Fruit fly (Drosophila melanogaster) whole organism, embryonic: ENCODE measurements around the gene CG33233.

ENCODE experiments used
- Atf6 ChIP-seq: fragments of 200-800 bp; sonication (Bioruptor generic); IDR thresholded peaks from 2 replicates; pipeline ENCODE4 v1.3.6; 2022; ENCODE audit warnings: missing biosample characterization, missing genetic modification characterization
- B-H2 ChIP-seq: fragments of 200-800 bp; sonication (Bioruptor generic); optimal IDR thresholded peaks from 2 replicates; lab custom pipeline; 2018; ENCODE audit warnings: missing biosample characterization, mild to moderate bottlenecking, missing genetic modification characterization
- BEAF-32 ChIP-seq: fragments of 200-800 bp; sonication (Bioruptor generic); optimal IDR thresholded peaks from 3 replicates; lab custom pipeline; 2017; ENCODE audit warnings: missing biosample characterization, missing genetic modification characterization, mild to moderate bottlenecking, moderate library complexity, missing genetic modification reagents
- CG1024 ChIP-seq: fragments of 200-800 bp; sonication (Bioruptor generic); IDR thresholded peaks from 2 replicates; pipeline ENCODE4 v1.3.6; 2022; ENCODE audit warnings: missing biosample characterization, missing genetic modification characterization
- CG10431 ChIP-seq: fragments of 200-800 bp; sonication (Bioruptor generic); optimal IDR thresholded peaks from 3 replicates; lab custom pipeline; 2018; ENCODE audit warnings: missing biosample characterization, mild to moderate bottlenecking, missing genetic modification characterization
- CG10462 ChIP-seq: fragments of 200-800 bp; sonication (Bioruptor generic); optimal IDR thresholded peaks from 2 replicates; lab custom pipeline; 2016; ENCODE audit warnings: missing biosample characterization, missing genetic modification characterization
- CG11695 ChIP-seq: fragments of 200-800 bp; sonication (Bioruptor generic); IDR thresholded peaks from 3 replicates; pipeline ENCODE4 v1.3.6; 2022; ENCODE audit warnings: missing biosample characterization, missing genetic modification characterization
- CG14441 ChIP-seq: fragments of 200-800 bp; sonication (Bioruptor generic); IDR thresholded peaks from 2 replicates; pipeline ENCODE4 v1.3.6; 2022; ENCODE audit warnings: missing biosample characterization, missing genetic modification characterization
- CG16779 ChIP-seq: fragments of 200-800 bp; sonication (Bioruptor generic); IDR thresholded peaks from 2 replicates; pipeline ENCODE4 v1.3.6; 2022; ENCODE audit warnings: missing biosample characterization, missing genetic modification characterization
- CG16815 ChIP-seq: fragments of 200-800 bp; sonication (Bioruptor generic); optimal IDR thresholded peaks from 3 replicates; lab custom pipeline; 2017; ENCODE audit warnings: missing biosample characterization, mild to moderate bottlenecking, missing genetic modification characterization
- CG17328 ChIP-seq: fragments of 200-800 bp; sonication (Bioruptor generic); IDR thresholded peaks from 2 replicates; pipeline ENCODE4 v1.3.6; 2022; ENCODE audit warnings: missing biosample characterization, missing genetic modification characterization
- CG17568 ChIP-seq: fragments of 200-800 bp; sonication (Bioruptor generic); optimal IDR thresholded peaks from 2 replicates; lab custom pipeline; 2018; ENCODE audit warnings: missing biosample characterization, mild to moderate bottlenecking, missing genetic modification characterization, moderate library complexity
- CG2712 ChIP-seq: fragments of 200-800 bp; optimal IDR thresholded peaks from 3 replicates; lab custom pipeline; 2019; ENCODE audit warnings: missing biosample characterization, mild to moderate bottlenecking, missing genetic modification characterization, moderate library complexity
- CG30020 ChIP-seq: fragments of 200-800 bp; optimal IDR thresholded peaks from 2 replicates; lab custom pipeline; 2019; ENCODE audit warnings: missing biosample characterization, mild to moderate bottlenecking, missing genetic modification characterization, moderate library complexity
- CG30403 ChIP-seq: fragments of 200-800 bp; sonication (Bioruptor generic); optimal IDR thresholded peaks from 3 replicates; lab custom pipeline; 2016; ENCODE audit warnings: missing biosample characterization, missing genetic modification characterization
- CG31441 ChIP-seq: fragments of 200-800 bp; sonication (Bioruptor generic); IDR thresholded peaks from 2 replicates; pipeline ENCODE4 v1.3.6; 2022; ENCODE audit warnings: missing biosample characterization, missing genetic modification characterization
- CG32772 ChIP-seq: fragments of 200-800 bp; sonication (Bioruptor generic); IDR thresholded peaks from 2 replicates; pipeline ENCODE4 v1.3.6; 2022; ENCODE audit warnings: missing biosample characterization, missing genetic modification characterization
- CG34376 ChIP-seq: fragments of 200-800 bp; sonication (Bioruptor generic); optimal IDR thresholded peaks from 2 replicates; lab custom pipeline; 2018; ENCODE audit warnings: missing biosample characterization, mild to moderate bottlenecking, missing genetic modification characterization
- CG3995 ChIP-seq: fragments of 200-800 bp; sonication (Bioruptor generic); optimal IDR thresholded peaks from 3 replicates; lab custom pipeline; 2016; ENCODE audit warnings: missing biosample characterization, missing genetic modification characterization
- CG42726 ChIP-seq: fragments of 200-800 bp; sonication (Bioruptor generic); IDR thresholded peaks from 2 replicates; pipeline ENCODE4 v1.3.6; 2022; ENCODE audit warnings: missing biosample characterization, missing genetic modification characterization; ENCODE audit not compliant: partially characterized antibody
- CG6683 ChIP-seq: fragments of 200-800 bp; sonication (Bioruptor generic); optimal IDR thresholded peaks from 2 replicates; lab custom pipeline; 2017; ENCODE audit warnings: missing biosample characterization, mild to moderate bottlenecking, missing genetic modification characterization, missing genetic modification reagents
- CG6813 ChIP-seq: fragments of 200-800 bp; sonication (Bioruptor generic); optimal IDR thresholded peaks from 2 replicates; lab custom pipeline; 2017; ENCODE audit warnings: missing biosample characterization, missing genetic modification characterization, mild to moderate bottlenecking, moderate library complexity, missing genetic modification reagents
- Deaf1 ChIP-seq: fragments of 200-800 bp; optimal IDR thresholded peaks from 3 replicates; lab custom pipeline; 2019; ENCODE audit warnings: missing biosample characterization, mild to moderate bottlenecking, missing genetic modification characterization, moderate library complexity
- Dek ChIP-seq: fragments of 200-800 bp; sonication (Bioruptor generic); optimal IDR thresholded peaks from 3 replicates; lab custom pipeline; 2019; ENCODE audit warnings: missing biosample characterization, mild to moderate bottlenecking, missing genetic modification characterization, moderate library complexity
- Dfd ChIP-seq, 2 experiments: fragments of >200 bp; optimal IDR thresholded peaks; 2 replicates each; lab custom pipeline; 2017; ENCODE audit warnings: missing biosample characterization in 2 of 2, missing genetic modification characterization in 2 of 2
- HLHmδ ChIP-seq: fragments of 200-800 bp; sonication (Bioruptor generic); optimal IDR thresholded peaks from 2 replicates; lab custom pipeline; 2018; ENCODE audit warnings: missing biosample characterization, mild to moderate bottlenecking, missing genetic modification characterization, moderate library complexity
- Hr39 ChIP-seq: fragments of >200 bp; optimal IDR thresholded peaks from 2 replicates; lab custom pipeline; 2017
- NC2β ChIP-seq: fragments of 200-800 bp; sonication (Bioruptor generic); optimal IDR thresholded peaks from 2 replicates; lab custom pipeline; 2016; ENCODE audit warnings: missing biosample characterization, missing genetic modification characterization
- NK7.1 ChIP-seq: fragments of 200-800 bp; sonication (Bioruptor generic); optimal IDR thresholded peaks from 3 replicates; lab custom pipeline; 2016; ENCODE audit warnings: missing biosample characterization, missing genetic modification characterization
- Nf-YC ChIP-seq: fragments of 200-800 bp; optimal IDR thresholded peaks from 3 replicates; lab custom pipeline; 2019; ENCODE audit warnings: missing biosample characterization, mild to moderate bottlenecking, missing genetic modification characterization, moderate library complexity
- Side ChIP-seq: fragments of 200-800 bp; sonication (Bioruptor generic); optimal IDR thresholded peaks from 2 replicates; lab custom pipeline; 2016; ENCODE audit warnings: missing biosample characterization, missing genetic modification characterization
- YL-1 ChIP-seq: fragments of 200-800 bp; sonication (Bioruptor generic); optimal IDR thresholded peaks from 3 replicates; lab custom pipeline; 2017; ENCODE audit warnings: missing biosample characterization, mild to moderate bottlenecking, missing genetic modification characterization
- amos ChIP-seq: fragments of 200-800 bp; sonication (Bioruptor generic); IDR thresholded peaks from 2 replicates; pipeline ENCODE4 v1.3.6; 2022; ENCODE audit warnings: missing biosample characterization, missing genetic modification characterization; ENCODE audit not compliant: partially characterized antibody
- ase ChIP-seq: fragments of 200-800 bp; sonication (Bioruptor generic); IDR thresholded peaks from 3 replicates; pipeline ENCODE4 v1.3.6; 2022; ENCODE audit warnings: missing biosample characterization, missing genetic modification characterization
- crol ChIP-seq: fragments of 200-800 bp; sonication (Bioruptor generic); IDR thresholded peaks from 2 replicates; pipeline ENCODE4 v1.3.6; 2022; ENCODE audit warnings: missing biosample characterization, missing genetic modification characterization
- danr ChIP-seq: fragments of 200-800 bp; sonication (Bioruptor generic); IDR thresholded peaks from 2 replicates; pipeline ENCODE4 v1.3.6; 2022; ENCODE audit warnings: missing biosample characterization, missing genetic modification characterization
- fd3F ChIP-seq: fragments of 200-800 bp; sonication (Bioruptor generic); optimal IDR thresholded peaks from 2 replicates; lab custom pipeline; 2018; ENCODE audit warnings: missing biosample characterization, mild to moderate bottlenecking, missing genetic modification characterization, moderate library complexity
- ftz-f1 ChIP-seq: fragments of 200-800 bp; sonication (Bioruptor generic); optimal IDR thresholded peaks from 2 replicates; lab custom pipeline; 2016; ENCODE audit warnings: missing biosample characterization, missing genetic modification characterization
- gem ChIP-seq: fragments of 200-800 bp; sonication (Bioruptor generic); optimal IDR thresholded peaks from 2 replicates; lab custom pipeline; 2019; ENCODE audit warnings: missing biosample characterization, mild to moderate bottlenecking, missing genetic modification characterization, moderate library complexity
- gfzf ChIP-seq: fragments of 200-800 bp; sonication (Bioruptor generic); optimal IDR thresholded peaks from 2 replicates; lab custom pipeline; 2016; ENCODE audit warnings: missing biosample characterization, mild to moderate bottlenecking, missing genetic modification characterization, moderate library complexity
- grn ChIP-seq: fragments of 200-800 bp; sonication (Bioruptor generic); optimal IDR thresholded peaks from 3 replicates; lab custom pipeline; 2017; ENCODE audit warnings: missing biosample characterization, missing genetic modification characterization
- ham ChIP-seq: fragments of 200-800 bp; sonication (Bioruptor generic); IDR thresholded peaks from 2 replicates; pipeline ENCODE4 v1.3.6; 2022; ENCODE audit warnings: missing biosample characterization, missing genetic modification characterization
- lola ChIP-seq, 3 experiments: fragments of >200 bp in 2 of 3; fragments of 200-800 bp in 1 of 3; sonication (Bioruptor generic) in 1 of 3; optimal IDR thresholded peaks; 2 replicates each; lab custom pipeline; 2017 to 2019; ENCODE audit warnings: missing biosample characterization in 3 of 3, missing genetic modification characterization in 3 of 3, mild to moderate bottlenecking in 1 of 3, moderate library complexity in 1 of 3
- mam ChIP-seq: fragments of 200-800 bp; sonication (Bioruptor generic); optimal IDR thresholded peaks from 3 replicates; lab custom pipeline; 2016; ENCODE audit warnings: missing biosample characterization, missing genetic modification characterization
- oc ChIP-seq: fragments of 200-800 bp; sonication (Bioruptor generic); optimal IDR thresholded peaks from 2 replicates; lab custom pipeline; 2018; ENCODE audit warnings: missing biosample characterization, mild to moderate bottlenecking, missing genetic modification characterization, moderate library complexity
- schlank ChIP-seq: fragments of 200-800 bp; sonication (Bioruptor generic); optimal IDR thresholded peaks from 2 replicates; lab custom pipeline; 2018; ENCODE audit warnings: missing biosample characterization, mild to moderate bottlenecking, missing genetic modification characterization
- sd ChIP-seq: fragments of 200-800 bp; sonication (Bioruptor generic); optimal IDR thresholded peaks from 3 replicates; lab custom pipeline; 2018; ENCODE audit warnings: missing biosample characterization, mild to moderate bottlenecking, missing genetic modification characterization, moderate library complexity
- ssp ChIP-seq: fragments of 200-800 bp; sonication (Bioruptor generic); IDR thresholded peaks from 2 replicates; pipeline ENCODE4 v1.3.6; 2022; ENCODE audit warnings: missing biosample characterization, missing genetic modification characterization
- tap ChIP-seq: fragments of 200-800 bp; optimal IDR thresholded peaks from 3 replicates; lab custom pipeline; 2019; ENCODE audit warnings: missing biosample characterization, mild to moderate bottlenecking, missing genetic modification characterization, moderate library complexity
- trem ChIP-seq: fragments of 200-800 bp; optimal IDR thresholded peaks from 3 replicates; lab custom pipeline; 2019; ENCODE audit warnings: missing biosample characterization, mild to moderate bottlenecking, missing genetic modification characterization, moderate library complexity
- vfl ChIP-seq: fragments of 200-800 bp; sonication (Bioruptor generic); optimal IDR thresholded peaks from 2 replicates; lab custom pipeline; 2016; ENCODE audit warnings: missing biosample characterization, missing genetic modification characterization
- vnd ChIP-seq: fragments of 200-800 bp; sonication (Bioruptor generic); IDR thresholded peaks from 3 replicates; pipeline ENCODE4 v1.3.6; 2022; ENCODE audit warnings: missing biosample characterization, missing genetic modification characterization; ENCODE audit not compliant: partially characterized antibody

Gene CG33233

DNA sequence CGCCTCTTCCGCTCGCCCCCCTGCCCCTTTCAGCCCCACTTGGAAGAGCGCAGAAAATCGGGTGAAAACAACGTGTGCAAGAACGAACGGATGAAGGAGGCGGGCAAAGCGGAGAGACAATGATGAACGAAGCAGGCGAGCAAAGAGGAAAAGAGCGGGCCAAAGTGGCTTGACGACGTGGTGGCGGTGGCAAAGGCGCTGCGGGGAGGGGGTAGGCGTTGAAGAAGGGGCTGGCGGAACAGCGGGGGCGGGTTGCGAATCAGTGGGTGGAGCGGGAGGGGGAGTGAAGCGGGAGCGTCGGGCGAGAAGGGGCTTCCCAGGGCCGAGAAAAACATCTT lies 26.7 kb upstream of the CG33233 start (continued):
- TF ChIP-seq CG17568 (no peak), crol (GFP tag; lab: Robert Waterston, UW) (peak; percentile 100), YL-1 (GFP tag; lab: Kevin White, UChicago) (no peak), CG17328 (GFP tag; lab: Robert Waterston, UW) (no peak), sd (no peak), CG6813 (GFP tag; lab: Kevin White, UChicago) (no peak), CG1024 (GFP tag; lab: Robert Waterston, UW) (no peak), Dek (tag; lab: Kevin White, UChicago) (no peak), CG30403 (no peak), Hr39 (lab: Kevin White, UChicago) (no peak), Atf6 (GFP tag; lab: Robert Waterston, UW) (no peak), CG42726 (GFP tag; lab: Robert Waterston, UW) (no peak), Nf-YC (tag; lab: Kevin White, UChicago) (no peak), vnd (GFP tag; lab: Robert Waterston, UW) (no peak), ham (GFP tag; lab: Robert Waterston, UW) (no peak), ftz-f1 (GFP tag; lab: Kevin White, UChicago) (peak; percentile 3), CG3995 (GFP tag; lab: Kevin White, UChicago) (no peak), CG14441 (no peak), CG6683 (GFP tag; lab: Kevin White, UChicago) (no peak), Side (GFP tag; lab: Kevin White, UChicago) (no peak), NC2β (no peak), amos (peak; percentile 26; the same call in 1 of the 2 replicates), vfl (no peak), CG34376 (GFP tag; lab: Kevin White, UChicago) (peak; percentile 7), tap (no peak), B-H2 (no peak), BEAF-32 (GFP tag; lab: Kevin White, UChicago) (no peak), gfzf (GFP tag; lab: Kevin White, UChicago) (no peak), gem (tag; lab: Kevin White, UChicago) (no peak), CG31441 (GFP tag; lab: Robert Waterston, UW) (no peak), CG16815 (GFP tag; lab: Kevin White, UChicago) (no peak), mam (GFP tag; lab: Kevin White, UChicago) (no peak), CG32772 (GFP tag; lab: Robert Waterston, UW) (no peak), ase (GFP tag; lab: Robert Waterston, UW) (no peak), Deaf1 (tag; lab: Kevin White, UChicago) (peak; percentile 28), schlank (tag; lab: Kevin White, UChicago) (no peak), trem (no peak), grn (no peak), HLHmδ (GFP tag; lab: Kevin White, UChicago) (no peak), CG10431 (GFP tag; lab: Kevin White, UChicago) (no peak), CG16779 (no peak), CG2712 (tag; lab: Kevin White, UChicago) (no peak), CG11695 (GFP tag; lab: Robert Waterston, UW) (no peak), oc (tag; lab: Kevin White, UChicago) (no peak), lola (GFP tag; optimal IDR thresholded peaks at IDR 0.05; lab: Kevin White, UChicago) (no peak), CG30020 (tag; lab: Kevin White, UChicago) (no peak), Dfd (GFP tag; optimal IDR thresholded peaks at IDR 0.05; lab: Kevin White, UChicago) (peak in 1 of 2 experiments; percentile 5), ssp (no peak), danr (GFP tag; lab: Robert Waterston, UW) (no peak), fd3F (no peak), NK7.1 (GFP tag; lab: Kevin White, UChicago) (no peak), CG10462 (GFP tag; lab: Kevin White, UChicago) (no peak)
